Worm (Caenorhabditis elegans) whole organism, young adult: ENCODE data around the gene dct-8.

Source experiments
- Y67H2A.10 ChIP-seq: fragments of 200-800 bp; sonication (Bioruptor generic); conservative IDR thresholded peaks from 2 replicates; pipeline ENCODE4 v1.3.6; 2022; ENCODE audit warnings: missing genetic modification reagents, missing genetic modification characterization, missing compliant biosample characterization
- ceh-58 ChIP-seq: fragments of 200-800 bp; sonication (Bioruptor generic); IDR thresholded peaks from 2 replicates; pipeline ENCODE4 v1.3.6; 2022; ENCODE audit warnings: missing genetic modification characterization, missing compliant biosample characterization
- fkh-3 ChIP-seq: sonication (generic microtip); optimal IDR thresholded peaks from 2 replicates; lab custom pipeline; 2016; ENCODE audit warnings: mild to moderate bottlenecking, missing genetic modification characterization, missing compliant biosample characterization
- him-1 ChIP-seq: sonication (generic microtip); optimal IDR thresholded peaks from 2 replicates; lab custom pipeline; 2016; ENCODE audit warnings: missing genotype, missing genetic modification reagents, missing genetic modification characterization, missing compliant biosample characterization
- nhr-120 ChIP-seq: fragments of 200-800 bp; sonication (Bioruptor generic); IDR thresholded peaks from 2 replicates; pipeline ENCODE4 v1.3.6; 2022; ENCODE audit warnings: missing genetic modification characterization, missing compliant biosample characterization

ce11 chrIV:3869875-3870274, 25.0 kb upstream of the dct-8 start:
- TF ChIP-seq nhr-120 (GFP tag; lab: Robert Waterston, UW): no peak
- no peak for TF ChIP-seq him-1 (tag; lab: Kevin White, UChicago)
- TF ChIP-seq fkh-3 (tag; lab: Kevin White, UChicago): no peak
- no peak for TF ChIP-seq Y67H2A.10
- TF ChIP-seq ceh-58 (GFP tag; lab: Robert Waterston, UW): no peak
